Fruit fly (Drosophila melanogaster): ENCODE data around the gene norpA.

Gene norpA

dm6 chrX:4411405-4411993 lies 89.1 kb downstream of the norpA start (continued):
- no peak for TF ChIP-seq CG11085 (GFP tag; IDR thresholded peaks at IDR 0.05)
- no peak for TF ChIP-seq CG11247 (GFP tag; IDR thresholded peaks at IDR 0.05)
- TF ChIP-seq bab2 (GFP tag; optimal IDR thresholded peaks at IDR 0.05), result no peak
- no peak for TF ChIP-seq luna (GFP tag; optimal IDR thresholded peaks at IDR 0.05)
- no peak for TF ChIP-seq Gsc (GFP tag; IDR thresholded peaks at IDR 0.05)
- no peak for TF ChIP-seq CG5180 (GFP tag; optimal IDR thresholded peaks at IDR 0.05)
- TF ChIP-seq CG17829 (tag; optimal IDR thresholded peaks at IDR 0.05), result peak; percentile 19
- TF ChIP-seq pzg (GFP tag; optimal IDR thresholded peaks at IDR 0.05), result no peak
- no peak for TF ChIP-seq CG15073 (GFP tag; optimal IDR thresholded peaks at IDR 0.05)
- no peak for TF ChIP-seq lbe (GFP tag; optimal IDR thresholded peaks at IDR 0.05)
- no peak for TF ChIP-seq dan (GFP tag; IDR thresholded peaks at IDR 0.05)
- TF ChIP-seq CG15696 (tag; optimal IDR thresholded peaks at IDR 0.05), result no peak
- peak; percentile 70 for TF ChIP-seq CoRest (tag; optimal IDR thresholded peaks at IDR 0.05)
- TF ChIP-seq CG8281 (tag; optimal IDR thresholded peaks at IDR 0.05), result no peak
- peak; percentile 87 for TF ChIP-seq sqz (GFP tag; optimal IDR thresholded peaks at IDR 0.05)
- no peak for TF ChIP-seq CG17328 (GFP tag; IDR thresholded peaks at IDR 0.05)
- peak; percentile 46; the same call in 1 of the 2 replicates for TF ChIP-seq bbx (GFP tag; IDR thresholded peaks at IDR 0.05; ENCODE audit: partially characterized antibody)
- TF ChIP-seq CG12236 (GFP tag; optimal IDR thresholded peaks at IDR 0.05), result no peak
- TF ChIP-seq CG4360 (GFP tag; IDR thresholded peaks at IDR 0.05), result no peak
- no peak for TF ChIP-seq CG10274 (GFP tag; optimal IDR thresholded peaks at IDR 0.05)
- TF ChIP-seq chm (GFP tag; IDR thresholded peaks at IDR 0.05), result no peak
- no peak for TF ChIP-seq fd3F (GFP tag; optimal IDR thresholded peaks at IDR 0.05)
- no peak for TF ChIP-seq NFAT (GFP tag; IDR thresholded peaks at IDR 0.05)
- TF ChIP-seq ERR (GFP tag; optimal IDR thresholded peaks at IDR 0.05), result no peak
- no peak for TF ChIP-seq Sry-β (GFP tag; optimal IDR thresholded peaks at IDR 0.05)
- no peak for TF ChIP-seq Lim3 (GFP tag; IDR thresholded peaks at IDR 0.05)
- TF ChIP-seq BtbVII (GFP tag; optimal IDR thresholded peaks at IDR 0.05), result no peak
- no peak for TF ChIP-seq CG9876 (GFP tag; optimal IDR thresholded peaks at IDR 0.05)
- no peak for TF ChIP-seq jumu (GFP tag; optimal IDR thresholded peaks at IDR 0.05)
- no peak for TF ChIP-seq mam (GFP tag; optimal IDR thresholded peaks at IDR 0.05)
- TF ChIP-seq CG2120 (GFP tag; optimal IDR thresholded peaks at IDR 0.05), result no peak
- TF ChIP-seq CTCF (GFP tag; optimal IDR thresholded peaks at IDR 0.05), result no peak
- no peak for TF ChIP-seq CG18262 (tag; optimal IDR thresholded peaks at IDR 0.05)
- TF ChIP-seq ham (GFP tag; IDR thresholded peaks at IDR 0.05), result no peak
- TF ChIP-seq Nf-YA (GFP tag; IDR thresholded peaks at IDR 0.05), result no peak
- no peak for TF ChIP-seq CG15601 (tag; optimal IDR thresholded peaks at IDR 0.05)
- TF ChIP-seq ken (GFP tag; IDR thresholded peaks at IDR 0.05), result no peak
- no peak for TF ChIP-seq HLH4C (GFP tag; IDR thresholded peaks at IDR 0.05; ENCODE audit: partially characterized antibody)
- TF ChIP-seq so (GFP tag; IDR thresholded peaks at IDR 0.05), result no peak
- TF ChIP-seq CG6791 (GFP tag; IDR thresholded peaks at IDR 0.05; ENCODE audit: partially characterized antibody), result peak; percentile 36; the same call in 1 of the 3 replicates
- no peak for TF ChIP-seq CG17385 (GFP tag; optimal IDR thresholded peaks at IDR 0.05)
- no peak for TF ChIP-seq dysf (GFP tag; IDR thresholded peaks at IDR 0.05)
- no peak for TF ChIP-seq CG13296 (GFP tag; optimal IDR thresholded peaks at IDR 0.05)
- no peak for TF ChIP-seq CG11560 (tag; IDR thresholded peaks at IDR 0.05)
- TF ChIP-seq CG34422 (GFP tag; IDR thresholded peaks at IDR 0.05), result no peak
- no peak for TF ChIP-seq CG13894 (tag; optimal IDR thresholded peaks at IDR 0.05)
- TF ChIP-seq seq (GFP tag; IDR thresholded peaks at IDR 0.05), result peak; percentile 67; the same call in 1 of the 2 replicates
- TF ChIP-seq Dip3 (GFP tag; optimal IDR thresholded peaks at IDR 0.05), result no peak
- TF ChIP-seq kah (GFP tag; optimal IDR thresholded peaks at IDR 0.05), result no peak
- TF ChIP-seq CG12391 (tag; optimal IDR thresholded peaks at IDR 0.05), result no peak
- TF ChIP-seq CG1233 (GFP tag; optimal IDR thresholded peaks at IDR 0.05), result no peak
- TF ChIP-seq Max (GFP tag; optimal IDR thresholded peaks at IDR 0.05), result no peak

All from whole organism, embryonic.